Worm (Caenorhabditis elegans): ENCODE results near the gene xrn-1.

DNA sequence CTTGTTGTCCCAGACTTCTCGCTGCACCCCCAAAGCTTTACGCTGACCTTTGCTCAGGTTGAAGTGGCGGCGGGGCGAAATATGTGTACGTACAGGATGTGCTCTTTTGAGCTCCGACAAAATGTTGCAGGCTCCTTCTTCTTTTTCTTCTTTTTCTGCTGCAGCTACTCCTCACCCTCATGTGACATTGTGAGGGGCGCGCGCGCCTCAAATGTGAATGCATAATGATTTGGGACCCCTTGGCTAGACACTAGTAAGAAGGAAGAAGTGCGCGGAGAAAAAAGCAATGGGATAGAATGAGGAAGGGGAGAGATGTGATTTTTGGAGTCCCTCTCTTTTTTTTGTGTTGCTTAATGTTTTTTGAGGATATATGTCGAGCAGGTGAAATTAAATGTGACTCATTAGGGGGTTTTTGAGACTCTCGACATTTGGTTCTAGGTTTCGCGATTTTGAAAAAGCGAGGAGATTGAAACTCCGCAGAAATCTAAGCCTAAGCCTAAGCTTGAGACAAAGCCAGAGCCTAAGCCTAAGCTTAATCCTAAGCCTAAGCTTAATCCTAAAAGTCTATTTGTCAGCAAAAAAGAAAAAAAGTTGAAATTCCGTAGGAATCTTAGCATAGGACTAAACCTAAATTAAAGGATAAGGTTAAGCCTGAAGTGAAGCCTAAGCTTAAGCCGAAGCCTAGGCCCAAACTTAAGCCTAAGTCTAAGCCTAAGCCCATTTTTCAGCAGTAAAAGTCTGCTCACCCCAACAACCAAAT, 31.8 kb upstream of the xrn-1 start:
- TF ChIP-seq him-1 (tag; optimal IDR thresholded peaks at IDR 0.05), result peak; percentile 55
- TF ChIP-seq W03F9.2 (tag; optimal IDR thresholded peaks at IDR 0.05), result no peak

Data from whole organism, L4/young adult.